Fruit fly (Drosophila melanogaster) whole organism, embryonic: ENCODE measurements around the gene dpr2.
A peak's percentile ranks its signal among the peaks of the same experiment; 100 is the strongest.

Experiments
- Bdp1 ChIP-seq: fragments of 200-800 bp; sonication (Bioruptor generic); optimal IDR thresholded peaks from 3 replicates; lab custom pipeline; 2016; ENCODE audit warnings: missing biosample characterization, missing genetic modification characterization
- CG10654 ChIP-seq: fragments of 200-800 bp; sonication (Bioruptor generic); optimal IDR thresholded peaks from 2 replicates; lab custom pipeline; 2016; ENCODE audit warnings: missing biosample characterization, missing genetic modification characterization
- CG11247 ChIP-seq: fragments of 200-800 bp; sonication (Bioruptor generic); IDR thresholded peaks from 2 replicates; pipeline ENCODE4 v1.3.6; 2022; ENCODE audit warnings: missing biosample characterization, missing genetic modification characterization
- CG12391 ChIP-seq: fragments of 200-800 bp; sonication (Bioruptor generic); optimal IDR thresholded peaks from 3 replicates; lab custom pipeline; 2018; ENCODE audit warnings: missing biosample characterization, mild to moderate bottlenecking, missing genetic modification characterization, moderate library complexity
- CG12659 ChIP-seq: fragments of 200-800 bp; sonication (Bioruptor generic); optimal IDR thresholded peaks from 3 replicates; lab custom pipeline; 2017; ENCODE audit warnings: mild to moderate bottlenecking, missing biosample characterization, missing genetic modification reagents, missing genetic modification characterization
- CG15479 ChIP-seq: fragments of 200-800 bp; sonication (Bioruptor generic); optimal IDR thresholded peaks from 3 replicates; lab custom pipeline; 2019; ENCODE audit warnings: missing biosample characterization, mild to moderate bottlenecking, missing genetic modification characterization, moderate library complexity
- CG17912 ChIP-seq: fragments of 200-800 bp; sonication (Bioruptor generic); optimal IDR thresholded peaks from 2 replicates; lab custom pipeline; 2018; ENCODE audit warnings: missing biosample characterization, mild to moderate bottlenecking, missing genetic modification characterization
- CG2712 ChIP-seq: fragments of 200-800 bp; optimal IDR thresholded peaks from 3 replicates; lab custom pipeline; 2019; ENCODE audit warnings: missing biosample characterization, mild to moderate bottlenecking, missing genetic modification characterization, moderate library complexity
- CG32772 ChIP-seq: fragments of 200-800 bp; sonication (Bioruptor generic); IDR thresholded peaks from 2 replicates; pipeline ENCODE4 v1.3.6; 2022; ENCODE audit warnings: missing biosample characterization, missing genetic modification characterization
- CG34422 ChIP-seq: fragments of 200-800 bp; sonication (Bioruptor generic); IDR thresholded peaks from 3 replicates; pipeline ENCODE4 v1.3.6; 2022; ENCODE audit warnings: missing biosample characterization, missing genetic modification characterization
- CG43689 ChIP-seq: fragments of 200-800 bp; sonication (Bioruptor generic); IDR thresholded peaks from 2 replicates; pipeline ENCODE4 v1.3.6; 2022; ENCODE audit warnings: missing biosample characterization, missing genetic modification characterization
- CG4424 ChIP-seq: fragments of 200-800 bp; sonication (Bioruptor generic); optimal IDR thresholded peaks from 3 replicates; lab custom pipeline; 2016; ENCODE audit warnings: missing biosample characterization, missing genetic modification characterization
- CG4820 ChIP-seq: fragments of 200-800 bp; sonication (Bioruptor generic); optimal IDR thresholded peaks from 3 replicates; lab custom pipeline; 2016; ENCODE audit warnings: missing biosample characterization, missing genetic modification characterization
- CG4854 ChIP-seq: fragments of 200-800 bp; sonication (Bioruptor generic); optimal IDR thresholded peaks from 2 replicates; lab custom pipeline; 2016; ENCODE audit warnings: missing biosample characterization, missing genetic modification characterization, inconsistent platforms
- CG6654 ChIP-seq: fragments of 200-800 bp; sonication (Bioruptor generic); optimal IDR thresholded peaks from 2 replicates; lab custom pipeline; 2017; ENCODE audit warnings: missing biosample characterization, mild to moderate bottlenecking, missing genetic modification characterization
- CG6854 ChIP-seq: fragments of 200-800 bp; sonication (Bioruptor generic); optimal IDR thresholded peaks from 3 replicates; lab custom pipeline; 2017; ENCODE audit warnings: missing biosample characterization, mild to moderate bottlenecking, missing genetic modification characterization
- CG7839 ChIP-seq: fragments of 200-800 bp; sonication (Bioruptor generic); optimal IDR thresholded peaks from 3 replicates; lab custom pipeline; 2018; ENCODE audit warnings: missing biosample characterization, mild to moderate bottlenecking, missing genetic modification characterization, moderate library complexity
- CG8089 ChIP-seq: fragments of 200-800 bp; sonication (Bioruptor generic); optimal IDR thresholded peaks from 3 replicates; lab custom pipeline; 2016; ENCODE audit warnings: missing biosample characterization, missing genetic modification characterization
- CG9215 ChIP-seq: fragments of 200-800 bp; sonication (Bioruptor generic); IDR thresholded peaks from 2 replicates; pipeline ENCODE4 v1.3.6; 2022; ENCODE audit warnings: missing biosample characterization, missing genetic modification characterization
- CG9817 ChIP-seq: fragments of 200-800 bp; sonication (Bioruptor generic); optimal IDR thresholded peaks from 2 replicates; lab custom pipeline; 2018; ENCODE audit warnings: missing biosample characterization, mild to moderate bottlenecking, missing genetic modification characterization, moderate library complexity
- Doc2 ChIP-seq: fragments of 200-800 bp; sonication (Bioruptor generic); IDR thresholded peaks from 2 replicates; pipeline ENCODE4 v1.3.6; 2022; ENCODE audit warnings: missing biosample characterization, missing genetic modification characterization
- Eip74EF ChIP-seq, 2 experiments: fragments of 200-800 bp in 1 of 2; fragments of >200 bp in 1 of 2; sonication (Bioruptor generic) in 1 of 2; optimal IDR thresholded peaks; 2 replicates each; lab custom pipeline; 2017 to 2019; ENCODE audit warnings: missing biosample characterization in 2 of 2, missing genetic modification characterization in 2 of 2, mild to moderate bottlenecking in 1 of 2, moderate library complexity in 1 of 2
- Ets97D ChIP-seq: fragments of 200-800 bp; sonication (Bioruptor generic); optimal IDR thresholded peaks from 3 replicates; lab custom pipeline; 2016; ENCODE audit warnings: missing biosample characterization, missing genetic modification characterization
- Fer3 ChIP-seq: fragments of 200-800 bp; sonication (Bioruptor generic); optimal IDR thresholded peaks from 2 replicates; lab custom pipeline; 2018; ENCODE audit warnings: missing biosample characterization, mild to moderate bottlenecking, missing genetic modification characterization, moderate library complexity
- HmgD ChIP-seq: fragments of 200-800 bp; sonication (Bioruptor generic); optimal IDR thresholded peaks from 3 replicates; lab custom pipeline; 2016; ENCODE audit warnings: missing biosample characterization, missing genetic modification characterization
- Meics ChIP-seq: fragments of 200-800 bp; sonication (Bioruptor generic); optimal IDR thresholded peaks from 2 replicates; lab custom pipeline; 2017; ENCODE audit warnings: missing biosample characterization, mild to moderate bottlenecking, missing genetic modification characterization
- Sry-β ChIP-seq: fragments of 200-800 bp; sonication (Bioruptor generic); optimal IDR thresholded peaks from 2 replicates; lab custom pipeline; 2018; ENCODE audit warnings: missing biosample characterization, mild to moderate bottlenecking, missing genetic modification characterization, moderate library complexity
- Stat92E ChIP-seq, 3 experiments: fragments of >200 bp in 2 of 3; fragments of 200-800 bp in 1 of 3; sonication (Bioruptor generic) in 1 of 3; optimal IDR thresholded peaks; 2 replicates each; lab custom pipeline; 2017 to 2019; ENCODE audit warnings: missing biosample characterization in 3 of 3, missing genetic modification characterization in 3 of 3, mild to moderate bottlenecking in 1 of 3, moderate library complexity in 1 of 3
- bigmax ChIP-seq: fragments of 200-800 bp; sonication (Bioruptor generic); optimal IDR thresholded peaks from 2 replicates; lab custom pipeline; 2018; ENCODE audit warnings: missing biosample characterization, mild to moderate bottlenecking, missing genetic modification characterization
- caup ChIP-seq: fragments of 200-800 bp; sonication (Bioruptor generic); optimal IDR thresholded peaks from 3 replicates; lab custom pipeline; 2017; ENCODE audit warnings: missing biosample characterization, mild to moderate bottlenecking, missing genetic modification characterization, moderate library complexity; ENCODE audit not compliant: severe bottlenecking
- corto ChIP-seq: fragments of 200-800 bp; sonication (Bioruptor generic); optimal IDR thresholded peaks from 2 replicates; lab custom pipeline; 2016; ENCODE audit warnings: missing biosample characterization, mild to moderate bottlenecking, missing genetic modification characterization, moderate library complexity
- crol ChIP-seq: fragments of 200-800 bp; sonication (Bioruptor generic); IDR thresholded peaks from 2 replicates; pipeline ENCODE4 v1.3.6; 2022; ENCODE audit warnings: missing biosample characterization, missing genetic modification characterization
- dm ChIP-seq: fragments of 200-800 bp; sonication (Bioruptor generic); optimal IDR thresholded peaks from 3 replicates; lab custom pipeline; 2016; ENCODE audit warnings: missing biosample characterization, missing genetic modification characterization
- esg ChIP-seq: fragments of 200-800 bp; sonication (Bioruptor generic); conservative IDR thresholded peaks from 2 replicates; pipeline ENCODE4 v1.3.6; 2022; ENCODE audit warnings: missing biosample characterization, missing genetic modification characterization
- gcm ChIP-seq: fragments of 200-800 bp; sonication (Bioruptor generic); optimal IDR thresholded peaks from 2 replicates; lab custom pipeline; 2019; ENCODE audit warnings: missing biosample characterization, mild to moderate bottlenecking, missing genetic modification characterization, moderate library complexity
- jing ChIP-seq: fragments of 200-800 bp; sonication (Bioruptor generic); optimal IDR thresholded peaks from 2 replicates; lab custom pipeline; 2018; ENCODE audit warnings: missing biosample characterization, mild to moderate bottlenecking, missing genetic modification characterization
- kni ChIP-seq: fragments of 200-800 bp; sonication (Bioruptor generic); optimal IDR thresholded peaks from 3 replicates; lab custom pipeline; 2017; ENCODE audit warnings: mild to moderate bottlenecking, missing biosample characterization, missing genetic modification reagents, missing genetic modification characterization
- nmo ChIP-seq: fragments of 200-800 bp; sonication (Bioruptor generic); optimal IDR thresholded peaks from 2 replicates; lab custom pipeline; 2018; ENCODE audit warnings: missing biosample characterization, mild to moderate bottlenecking, missing genetic modification characterization, moderate library complexity
- pan ChIP-seq, 4 experiments: fragments of >200 bp in 3 of 4; fragments of 200-800 bp in 1 of 4; sonication (Bioruptor generic) in 1 of 4; optimal IDR thresholded peaks in 3 of 4; IDR thresholded peaks in 1 of 4; 2 replicates each; pipeline versions ENCODE4 v1.3.6 to Lab custom; 2017 to 2022; ENCODE audit warnings: missing biosample characterization in 2 of 4, missing genetic modification characterization in 2 of 4, mixed read lengths in 1 of 4
- pros ChIP-seq: fragments of 200-800 bp; sonication (Bioruptor generic); optimal IDR thresholded peaks from 3 replicates; lab custom pipeline; 2019; ENCODE audit warnings: missing biosample characterization, mild to moderate bottlenecking, missing genetic modification characterization, moderate library complexity
- pzg ChIP-seq: fragments of 200-800 bp; sonication (Bioruptor generic); optimal IDR thresholded peaks from 3 replicates; lab custom pipeline; 2018; ENCODE audit warnings: missing biosample characterization, mild to moderate bottlenecking, missing genetic modification characterization, moderate library complexity
- rib ChIP-seq: fragments of 200-800 bp; sonication (Bioruptor generic); IDR thresholded peaks from 2 replicates; pipeline ENCODE4 v1.3.6; 2022; ENCODE audit warnings: missing biosample characterization, missing genetic modification characterization
- run ChIP-seq: fragments of 200-800 bp; sonication (Bioruptor generic); optimal IDR thresholded peaks from 3 replicates; lab custom pipeline; 2018; ENCODE audit warnings: missing biosample characterization, mild to moderate bottlenecking, missing genetic modification characterization
- schlank ChIP-seq: fragments of 200-800 bp; sonication (Bioruptor generic); optimal IDR thresholded peaks from 2 replicates; lab custom pipeline; 2018; ENCODE audit warnings: missing biosample characterization, mild to moderate bottlenecking, missing genetic modification characterization
- sens-2 ChIP-seq: fragments of 200-800 bp; sonication (Bioruptor generic); IDR thresholded peaks from 2 replicates; pipeline ENCODE4 v1.3.6; 2022; ENCODE audit warnings: missing biosample characterization, missing genetic modification characterization
- slbo ChIP-seq: fragments of 200-800 bp; sonication (Bioruptor generic); IDR thresholded peaks from 2 replicates; pipeline ENCODE4 v1.3.6; 2022; ENCODE audit warnings: missing biosample characterization, missing genetic modification characterization
- sqz ChIP-seq: fragments of 200-800 bp; sonication (Bioruptor generic); optimal IDR thresholded peaks from 3 replicates; lab custom pipeline; 2018; ENCODE audit warnings: missing biosample characterization, mild to moderate bottlenecking, missing genetic modification characterization
- ssp ChIP-seq: fragments of 200-800 bp; sonication (Bioruptor generic); IDR thresholded peaks from 2 replicates; pipeline ENCODE4 v1.3.6; 2022; ENCODE audit warnings: missing biosample characterization, missing genetic modification characterization
- usp ChIP-seq: fragments of >200 bp; optimal IDR thresholded peaks from 2 replicates; lab custom pipeline; 2017; ENCODE audit warnings: missing biosample characterization, missing genetic modification characterization
- vvl ChIP-seq: fragments of 200-800 bp; sonication (Bioruptor generic); IDR thresholded peaks from 2 replicates; pipeline ENCODE4 v1.3.6; 2022; ENCODE audit warnings: missing biosample characterization, missing genetic modification characterization

dpr2 gene

DNA sequence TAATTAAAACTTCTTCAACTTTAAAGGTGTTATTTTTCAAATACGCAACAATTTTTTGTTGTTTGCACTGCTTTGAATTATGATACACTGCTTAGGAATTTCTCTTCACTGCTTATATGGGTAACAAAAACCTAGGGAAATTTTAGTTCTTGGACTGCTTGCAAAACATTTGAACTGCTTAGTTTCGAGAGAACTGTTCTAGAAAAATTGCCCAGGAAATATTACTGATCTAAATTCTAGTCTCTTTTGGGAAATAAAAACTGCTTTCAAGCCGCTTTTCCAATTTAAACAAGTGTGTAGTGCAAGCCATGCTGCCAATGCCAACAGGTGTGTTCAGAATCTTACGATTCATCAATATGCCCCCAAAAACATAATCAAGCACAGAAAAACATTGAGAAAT is 540 bp upstream of the dpr2 start (continued):
- TF ChIP-seq jing (GFP tag; lab: Kevin White, UChicago): no peak
- no peak for TF ChIP-seq Meics (GFP tag; lab: Kevin White, UChicago)
- peak; percentile 61 for TF ChIP-seq CG2712
- no peak for TF ChIP-seq CG9215 (GFP tag; lab: Robert Waterston, UW)
- peak; percentile 9 for TF ChIP-seq pzg
- peak; percentile 52 for TF ChIP-seq HmgD
- no peak for TF ChIP-seq Sry-β (GFP tag; lab: Kevin White, UChicago)
- no peak for TF ChIP-seq crol (GFP tag; lab: Robert Waterston, UW)
- peak; percentile 31 for TF ChIP-seq CG17912 (GFP tag; lab: Kevin White, UChicago)
- TF ChIP-seq Doc2 (GFP tag; lab: Robert Waterston, UW): no peak
- no peak for TF ChIP-seq CG10654 (GFP tag; lab: Kevin White, UChicago)
- no peak for TF ChIP-seq bigmax
- no peak for TF ChIP-seq CG6654
- TF ChIP-seq CG6854 (GFP tag; lab: Kevin White, UChicago): no peak
- TF ChIP-seq CG32772 (GFP tag; lab: Robert Waterston, UW): no peak
- TF ChIP-seq usp (GFP tag; lab: Kevin White, UChicago): no peak
- no peak for TF ChIP-seq CG4424
- TF ChIP-seq kni (GFP tag; lab: Kevin White, UChicago): peak; percentile 8
- no peak for TF ChIP-seq esg (GFP tag; lab: Robert Waterston, UW)
- TF ChIP-seq Eip74EF (GFP tag; optimal IDR thresholded peaks at IDR 0.05; lab: Kevin White, UChicago): peak in 1 of 2 experiments; percentile 92
- TF ChIP-seq ssp: no peak
- TF ChIP-seq dm (GFP tag; lab: Kevin White, UChicago): peak; percentile 4
- peak; percentile 42 for TF ChIP-seq CG9817 (tag; lab: Kevin White, UChicago)
- no peak for TF ChIP-seq CG8089 (GFP tag; lab: Kevin White, UChicago)
- peak; percentile 16 for TF ChIP-seq Fer3 (tag; lab: Kevin White, UChicago)
- TF ChIP-seq schlank (tag; lab: Kevin White, UChicago): no peak
- no peak for TF ChIP-seq sqz (GFP tag; lab: Kevin White, UChicago)
- no peak for TF ChIP-seq vvl (GFP tag; lab: Robert Waterston, UW)
- no peak for TF ChIP-seq pros (GFP tag; lab: Kevin White, UChicago)
- TF ChIP-seq CG12391 (tag; lab: Kevin White, UChicago): peak; percentile 30
- peak; percentile 58 for TF ChIP-seq nmo (GFP tag; lab: Kevin White, UChicago)
- TF ChIP-seq CG7839: peak; percentile 31
- TF ChIP-seq rib (GFP tag; lab: Robert Waterston, UW): no peak
- TF ChIP-seq pan (optimal IDR thresholded peaks at IDR 0.05; lab: Kevin White, UChicago): no peak
- no peak for TF ChIP-seq pan (GFP tag; optimal IDR thresholded peaks at IDR 0.05 in 1 of 2, IDR thresholded peaks at IDR 0.05 in 1 of 2)
- peak; percentile 27 for TF ChIP-seq CG4820
- no peak for TF ChIP-seq CG15479 (GFP tag; lab: Kevin White, UChicago)
- TF ChIP-seq CG4854: no peak
- no peak for TF ChIP-seq CG34422 (GFP tag; lab: Robert Waterston, UW)
- peak; percentile 42 for TF ChIP-seq CG12659 (GFP tag; lab: Kevin White, UChicago)
- TF ChIP-seq run (tag; lab: Kevin White, UChicago): no peak
- peak; percentile 23 for TF ChIP-seq caup (GFP tag; lab: Kevin White, UChicago)
- TF ChIP-seq CG11247 (GFP tag; lab: Robert Waterston, UW): no peak
- TF ChIP-seq sens-2: no peak
- TF ChIP-seq corto (GFP tag; lab: Kevin White, UChicago): no peak
- no peak for TF ChIP-seq gcm (GFP tag; lab: Kevin White, UChicago)
- TF ChIP-seq Ets97D (GFP tag; lab: Kevin White, UChicago): peak; percentile 88
- TF ChIP-seq Stat92E (GFP tag; optimal IDR thresholded peaks at IDR 0.05; lab: Kevin White, UChicago): no peak
- no peak for TF ChIP-seq CG43689 (GFP tag; lab: Robert Waterston, UW)
- peak; percentile 14 for TF ChIP-seq Bdp1
- TF ChIP-seq slbo (GFP tag; lab: Robert Waterston, UW): no peak
